Fruit fly (Drosophila melanogaster): Measurements from ENCODE around the gene CG42578.
A peak's percentile ranks its signal among the peaks of the same experiment; 100 is the strongest.

The CG42578 gene

dm6 chrX:20482790-20483564 is 36.8 kb downstream of the CG42578 start (continued):
- peak; percentile 38 for TF ChIP-seq CG8632 (GFP tag; optimal IDR thresholded peaks at IDR 0.05)
- no peak for TF ChIP-seq CG6792 (GFP tag; optimal IDR thresholded peaks at IDR 0.05)
- peak; percentile 41 for TF ChIP-seq OdsH (GFP tag; optimal IDR thresholded peaks at IDR 0.05)
- TF ChIP-seq fd59A (GFP tag; optimal IDR thresholded peaks at IDR 0.05): peak; percentile 49
- TF ChIP-seq topi (GFP tag; optimal IDR thresholded peaks at IDR 0.05): peak; percentile 41
- no peak for TF ChIP-seq fd85E (GFP tag; optimal IDR thresholded peaks at IDR 0.05)
- peak; percentile 44 for TF ChIP-seq lz (GFP tag; optimal IDR thresholded peaks at IDR 0.05)
- TF ChIP-seq CG8119 (GFP tag; IDR thresholded peaks at IDR 0.05): peak; percentile 69
- peak; percentile 52 for TF ChIP-seq Gug (GFP tag; IDR thresholded peaks at IDR 0.05)
- peak; percentile 15 for TF ChIP-seq CG7368 (GFP tag; optimal IDR thresholded peaks at IDR 0.05)
- TF ChIP-seq esn (GFP tag; optimal IDR thresholded peaks at IDR 0.05): peak; percentile 35
- peak; percentile 21 for TF ChIP-seq cyc (GFP tag; optimal IDR thresholded peaks at IDR 0.05)
- no peak for TF ChIP-seq dac (GFP tag; optimal IDR thresholded peaks at IDR 0.05)
- no peak for TF ChIP-seq Eip93F (GFP tag; optimal IDR thresholded peaks at IDR 0.05)
- peak; percentile 68 for TF ChIP-seq CG32006 (GFP tag; optimal IDR thresholded peaks at IDR 0.05)
- no peak for TF ChIP-seq Sox15 (GFP tag; optimal IDR thresholded peaks at IDR 0.05)
- TF ChIP-seq Lpt (GFP tag; optimal IDR thresholded peaks at IDR 0.05): peak; percentile 2
- peak; percentile 34 for TF ChIP-seq CG4318 (GFP tag; optimal IDR thresholded peaks at IDR 0.05)
- TF ChIP-seq Smox (GFP tag; optimal IDR thresholded peaks at IDR 0.05): peak; percentile 43
- peak; percentile 30 for TF ChIP-seq Eip75B (GFP tag; optimal IDR thresholded peaks at IDR 0.05)
- no peak for TF ChIP-seq CG8319 (GFP tag; optimal IDR thresholded peaks at IDR 0.05)
- TF ChIP-seq CG6276 (GFP tag; optimal IDR thresholded peaks at IDR 0.05): peak; percentile 45
- peak; percentile 54 for TF ChIP-seq pdm3 (GFP tag; optimal IDR thresholded peaks at IDR 0.05)
- 0 out of 3 replicates have a peak, but pooled peaks have one; percentile 30 for TF ChIP-seq CG6163 (GFP tag; IDR thresholded peaks at IDR 0.05)
- TF ChIP-seq CG31627 (GFP tag; optimal IDR thresholded peaks at IDR 0.05): peak; percentile 22
- TF ChIP-seq CG15336 (GFP tag; IDR thresholded peaks at IDR 0.05): peak; percentile 67
- TF ChIP-seq dsx (GFP tag; optimal IDR thresholded peaks at IDR 0.05; ENCODE audit: poor library complexity, severe bottlenecking): peak; percentile 62
- TF ChIP-seq net (GFP tag; optimal IDR thresholded peaks at IDR 0.05): peak; percentile 38
- TF ChIP-seq Sox102F (GFP tag; optimal IDR thresholded peaks at IDR 0.05): peak; percentile 24
- peak; percentile 42; the same call in 1 of the 3 replicates for TF ChIP-seq eg (GFP tag; IDR thresholded peaks at IDR 0.05)
- TF ChIP-seq Eip78C (GFP tag): peak; percentile 81
- peak; percentile 1 for TF ChIP-seq Blimp-1 (GFP tag; optimal IDR thresholded peaks at IDR 0.05)
- peak; percentile 63 for TF ChIP-seq CG10631 (GFP tag; optimal IDR thresholded peaks at IDR 0.05)
- TF ChIP-seq CG1621 (tag; optimal IDR thresholded peaks at IDR 0.05): no peak
- TF ChIP-seq svp (GFP tag): peak; percentile 58
- peak; percentile 62 for TF ChIP-seq CG3032 (tag; optimal IDR thresholded peaks at IDR 0.05)
- peak; percentile 59; the same call in 1 of the 2 replicates for TF ChIP-seq CG11294 (GFP tag; IDR thresholded peaks at IDR 0.05)
- no peak for TF ChIP-seq Hr38 (GFP tag; optimal IDR thresholded peaks at IDR 0.05)
- peak in 1 of 2 experiments; percentile 43 for TF ChIP-seq salr (GFP tag; optimal IDR thresholded peaks at IDR 0.05)
- TF ChIP-seq Hr4 (GFP tag; optimal IDR thresholded peaks at IDR 0.05): peak; percentile 60

- TF ChIP-seq Ets96B (tag; optimal IDR thresholded peaks at IDR 0.05) (no peak), CG10669 (GFP tag; optimal IDR thresholded peaks at IDR 0.05) (no peak), salr (GFP tag; optimal IDR thresholded peaks at IDR 0.05) (no peak), Smox (GFP tag; optimal IDR thresholded peaks at IDR 0.05) (no peak), Hr39 (GFP tag; optimal IDR thresholded peaks at IDR 0.05) (no peak), CG6276 (GFP tag; optimal IDR thresholded peaks at IDR 0.05) (no peak), Eip78C (GFP tag) (peak; percentile 23), CG32006 (GFP tag; optimal IDR thresholded peaks at IDR 0.05) (peak; percentile 36), fd85E (GFP tag; optimal IDR thresholded peaks at IDR 0.05) (no peak), Hr4 (GFP tag; optimal IDR thresholded peaks at IDR 0.05) (no peak), CG8319 (GFP tag; optimal IDR thresholded peaks at IDR 0.05) (no peak), CG3032 (tag; optimal IDR thresholded peaks at IDR 0.05) (no peak), vri (GFP tag; optimal IDR thresholded peaks at IDR 0.05) (no peak), CG8119 (GFP tag; IDR thresholded peaks at IDR 0.05) (0 out of 3 replicates have a peak, but pooled peaks have one; percentile 22)
Measured at dm6 chrX:20485880-20486279, 39.7 kb downstream of the CG42578 start, which contains the start of gene CG15461. Gene CG15461, plus strand, starts transcription at chrX:20486180.
